Fruit fly (Drosophila melanogaster): Measurements from ENCODE around the gene bru1.

DNA sequence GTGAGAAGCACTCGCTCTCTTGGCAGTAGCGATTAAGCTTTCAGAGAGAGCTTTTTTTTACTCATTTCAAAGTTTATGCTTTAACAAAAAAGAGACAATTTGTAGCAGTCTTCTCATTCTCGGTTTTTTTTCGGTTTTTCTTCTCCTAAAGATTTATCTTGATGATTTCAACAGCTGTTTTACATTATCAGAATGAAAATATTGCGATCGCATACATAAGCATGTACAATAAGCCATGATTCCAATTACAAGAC is 40.8 kb upstream of the bru1 start:
- TF ChIP-seq HLH106 (tag; optimal IDR thresholded peaks at IDR 0.05) (no peak), woc (GFP tag; optimal IDR thresholded peaks at IDR 0.05) (no peak), h (GFP tag; optimal IDR thresholded peaks at IDR 0.05) (no peak), Hr78 (GFP tag; optimal IDR thresholded peaks at IDR 0.05) (no peak), lola (GFP tag; optimal IDR thresholded peaks at IDR 0.05) (no peak), br (GFP tag; optimal IDR thresholded peaks at IDR 0.05) (no peak), psq (GFP tag; optimal IDR thresholded peaks at IDR 0.05) (no peak), pan (optimal IDR thresholded peaks at IDR 0.05) (no peak), Mio (GFP tag; optimal IDR thresholded peaks at IDR 0.05) (no peak)
